Worm (Caenorhabditis elegans): ENCODE measurements around the gene nmy-1.

nmy-1 gene

ce11 chrX:2885318-2885908 lies 23.9 kb upstream of the nmy-1 start, which contains the start of gene vang-1 (continued):
- TF ChIP-seq ceh-48 (tag; optimal IDR thresholded peaks at IDR 0.05), result no peak
- no peak for TF ChIP-seq K02D7.2 (tag; optimal IDR thresholded peaks at IDR 0.05)
- TF ChIP-seq madf-2 (tag; optimal IDR thresholded peaks at IDR 0.05), result peak; percentile 33
- TF ChIP-seq pha-4 (tag; optimal IDR thresholded peaks at IDR 0.05), result no peak
- peak; percentile 39 for TF ChIP-seq hlh-6 (tag; optimal IDR thresholded peaks at IDR 0.05)
- no peak for TF ChIP-seq elt-4 (tag; optimal IDR thresholded peaks at IDR 0.05)
- TF ChIP-seq ceh-9 (tag; optimal IDR thresholded peaks at IDR 0.05), result peak; percentile 32
- no peak for TF ChIP-seq lin-11 (tag; optimal IDR thresholded peaks at IDR 0.05)
- no peak for TF ChIP-seq ttx-3 (tag; optimal IDR thresholded peaks at IDR 0.05)
- TF ChIP-seq ceh-19 (GFP tag; optimal IDR thresholded peaks at IDR 0.05), result peak; percentile 72
- no peak for TF ChIP-seq ama-1 (optimal IDR thresholded peaks at IDR 0.05)
- TF ChIP-seq Y22D7AL.16 (tag; optimal IDR thresholded peaks at IDR 0.05), result no peak
- no peak for TF ChIP-seq dmd-4 (tag; optimal IDR thresholded peaks at IDR 0.05; ENCODE audit: borderline replicate concordance)
- TF ChIP-seq unc-86 (tag; optimal IDR thresholded peaks at IDR 0.05), result no peak
- peak; percentile 53 for TF ChIP-seq sox-4 (tag; optimal IDR thresholded peaks at IDR 0.05)
- peak; percentile 77 for TF ChIP-seq ref-2 (tag; optimal IDR thresholded peaks at IDR 0.05)
- no peak for TF ChIP-seq pha-2 (tag; optimal IDR thresholded peaks at IDR 0.05)
- TF ChIP-seq hlh-30 (tag; optimal IDR thresholded peaks at IDR 0.05; ENCODE audit: insufficient read depth), result no peak
- peak; percentile 58 for TF ChIP-seq ceh-34 (tag; optimal IDR thresholded peaks at IDR 0.05)
- peak; percentile 25 for TF ChIP-seq T23F11.4 (GFP tag; optimal IDR thresholded peaks at IDR 0.05)
- no peak for TF ChIP-seq ceh-30 (tag; optimal IDR thresholded peaks at IDR 0.05)
- TF ChIP-seq nhr-11 (tag; optimal IDR thresholded peaks at IDR 0.05), result no peak
- peak; percentile 26 for TF ChIP-seq pat-9 (tag; optimal IDR thresholded peaks at IDR 0.05)
- no peak for TF ChIP-seq ets-4 (tag; optimal IDR thresholded peaks at IDR 0.05)
- peak; percentile 31 for TF ChIP-seq hlh-8 (tag; optimal IDR thresholded peaks at IDR 0.05)
- TF ChIP-seq unc-3 (GFP tag; conservative IDR thresholded peaks at IDR 0.05), result no peak
- no peak for TF ChIP-seq unc-3 (tag; optimal IDR thresholded peaks at IDR 0.05)
- no peak for TF ChIP-seq tbx-7 (tag; optimal IDR thresholded peaks at IDR 0.05)
- TF ChIP-seq fkh-6 (tag; optimal IDR thresholded peaks at IDR 0.05), result peak; percentile 47
- TF ChIP-seq zip-5 (tag; optimal IDR thresholded peaks at IDR 0.05), result no peak

ce11 chrX:2890041-2890650 lies 19.2 kb upstream of the nmy-1 start:
- TF ChIP-seq hlh-8 (tag; optimal IDR thresholded peaks at IDR 0.05) (no peak), sdc-2 (tag; optimal IDR thresholded peaks at IDR 0.05) (no peak), T23F11.4 (GFP tag; optimal IDR thresholded peaks at IDR 0.05) (no peak), hlh-6 (tag; optimal IDR thresholded peaks at IDR 0.05) (no peak), C08G9.2 (tag; optimal IDR thresholded peaks at IDR 0.05) (no peak), pat-9 (tag; optimal IDR thresholded peaks at IDR 0.05) (no peak), syd-9 (tag; optimal IDR thresholded peaks at IDR 0.05) (no peak), unc-42 (tag; optimal IDR thresholded peaks at IDR 0.05) (no peak), ceh-9 (tag; optimal IDR thresholded peaks at IDR 0.05) (no peak), ceh-22 (tag; optimal IDR thresholded peaks at IDR 0.05) (no peak), ref-2 (tag; optimal IDR thresholded peaks at IDR 0.05) (no peak), ceh-18 (tag; optimal IDR thresholded peaks at IDR 0.05) (no peak), pha-4 (tag; optimal IDR thresholded peaks at IDR 0.05) (no peak), elt-2 (tag; optimal IDR thresholded peaks at IDR 0.05) (no peak)

- peak; percentile 18 for TF ChIP-seq rnt-1 (tag; optimal IDR thresholded peaks at IDR 0.05)
- TF ChIP-seq sox-2 (GFP tag; IDR thresholded peaks at IDR 0.05), result no peak
These were observed 18.1 kb upstream of the nmy-1 start, which contains the start of gene B0410.3 for ce11 chrX:2891141-2891739. TSS of gene B0410.3 (minus strand) at chrX:2891491.
